Fruit fly (Drosophila melanogaster): Measurements from ENCODE around the gene a6.
A peak's percentile ranks its signal among the peaks of the same experiment; 100 is the strongest.

Gene a6

dm6 chrX:1695529-1696410, at the start of gene a6:
Gene a6, minus strand, starts transcription at chrX:1695889.
- TF ChIP-seq Eip78C (GFP tag) = peak; percentile 66
- TF ChIP-seq topi (GFP tag; optimal IDR thresholded peaks at IDR 0.05) = no peak
- TF ChIP-seq esn (GFP tag; optimal IDR thresholded peaks at IDR 0.05) = peak; percentile 17
- peak; percentile 51 for TF ChIP-seq svp (GFP tag)

DNA sequence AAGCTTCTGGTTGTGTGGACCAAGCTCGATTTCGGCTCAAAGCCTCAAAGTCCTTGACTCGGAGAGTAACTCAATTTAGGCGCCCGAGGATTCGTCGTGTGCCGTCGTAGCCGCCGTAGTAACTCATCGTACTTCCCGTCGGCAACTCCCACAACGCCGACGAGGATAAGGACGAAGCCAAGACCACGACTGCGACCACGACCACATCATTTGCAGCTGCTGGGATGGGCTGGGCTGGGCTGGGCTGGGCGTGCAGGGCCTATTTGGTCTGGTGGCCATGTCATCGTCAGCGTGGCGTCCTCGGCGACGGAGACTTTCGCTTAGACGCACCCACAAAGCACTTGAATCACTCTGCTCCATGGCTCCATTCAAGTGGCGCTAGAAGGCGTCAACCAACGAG, 39.4 kb upstream of the a6 start:
- TF ChIP-seq salr (GFP tag; optimal IDR thresholded peaks at IDR 0.05) = no peak
- no peak for TF ChIP-seq ss (GFP tag; optimal IDR thresholded peaks at IDR 0.05)
- no peak for TF ChIP-seq pdm3 (GFP tag; optimal IDR thresholded peaks at IDR 0.05)

DNA sequence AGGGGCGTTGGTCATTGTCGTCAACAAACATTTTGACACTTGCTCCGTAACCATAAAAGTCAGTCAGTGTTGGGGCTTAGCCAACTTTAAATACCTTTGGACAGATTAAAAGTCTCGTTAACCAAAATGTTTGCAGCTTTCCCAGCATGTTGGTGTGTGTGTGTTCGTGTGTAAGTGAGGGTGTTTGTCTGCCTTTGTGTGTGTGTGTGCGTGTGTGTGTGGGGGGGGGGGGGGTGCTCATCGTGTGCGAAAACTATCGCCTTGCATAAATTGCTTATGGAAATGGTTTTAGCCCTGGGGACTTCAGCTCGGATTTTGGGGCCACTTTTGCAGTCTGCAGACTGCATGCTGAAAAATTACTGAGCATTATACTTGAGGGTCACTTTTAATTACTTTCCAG, 19.2 kb upstream of the a6 start:
- TF ChIP-seq Hr39 (GFP tag; optimal IDR thresholded peaks at IDR 0.05) (no peak), Sox102F (GFP tag; optimal IDR thresholded peaks at IDR 0.05) (no peak), spab (GFP tag; optimal IDR thresholded peaks at IDR 0.05) (no peak), CG10669 (GFP tag; optimal IDR thresholded peaks at IDR 0.05) (no peak), salr (GFP tag; optimal IDR thresholded peaks at IDR 0.05) (no peak), svp (GFP tag) (no peak), CG11902 (GFP tag; optimal IDR thresholded peaks at IDR 0.05) (no peak), fd59A (GFP tag; optimal IDR thresholded peaks at IDR 0.05) (no peak), Eip93F (GFP tag; optimal IDR thresholded peaks at IDR 0.05) (no peak), Hr38 (GFP tag; optimal IDR thresholded peaks at IDR 0.05) (no peak), fkh (GFP tag; optimal IDR thresholded peaks at IDR 0.05) (no peak), OdsH (GFP tag; optimal IDR thresholded peaks at IDR 0.05) (no peak), dac (GFP tag; optimal IDR thresholded peaks at IDR 0.05) (no peak), ss (GFP tag; optimal IDR thresholded peaks at IDR 0.05) (no peak), CG11762 (GFP tag; optimal IDR thresholded peaks at IDR 0.05; ENCODE audit: insufficient read depth) (no peak), acj6 (GFP tag; optimal IDR thresholded peaks at IDR 0.05) (no peak), CG4318 (GFP tag; optimal IDR thresholded peaks at IDR 0.05) (no peak)

dm6 chrX:1710082-1710481, 14.4 kb upstream of the a6 start, which contains the start of gene CG3795:
Gene CG3795, minus strand, starts transcription at chrX:1710182.
- TF ChIP-seq Eip78C (GFP tag) = no peak

DNA sequence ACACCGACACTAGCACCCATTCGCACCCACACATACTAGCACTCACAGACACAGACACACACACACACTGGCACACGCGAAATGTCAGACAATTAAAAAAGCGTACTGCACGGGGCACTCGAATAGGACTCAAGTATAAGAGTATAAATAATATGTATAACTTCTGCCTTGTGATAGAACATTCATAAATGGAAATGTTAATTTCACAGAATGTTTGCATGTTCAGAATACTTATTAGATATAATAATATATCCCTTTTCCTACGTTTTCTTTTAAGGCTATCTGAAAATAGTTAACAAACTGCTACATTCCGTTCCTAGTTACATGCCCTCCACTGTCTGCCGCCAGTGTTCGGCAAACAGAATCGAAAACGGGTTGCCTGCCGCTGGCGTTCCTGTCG, 10.2 kb upstream of the a6 start:
- no peak for TF ChIP-seq Gug (GFP tag; IDR thresholded peaks at IDR 0.05)
- no peak for TF ChIP-seq CG31627 (GFP tag; optimal IDR thresholded peaks at IDR 0.05)
- no peak for TF ChIP-seq CG34406 (GFP tag; optimal IDR thresholded peaks at IDR 0.05)
- TF ChIP-seq CG10669 (GFP tag; optimal IDR thresholded peaks at IDR 0.05) = peak; percentile 39
- no peak for TF ChIP-seq dsx (GFP tag; optimal IDR thresholded peaks at IDR 0.05; ENCODE audit: poor library complexity, severe bottlenecking)
- TF ChIP-seq CG6792 (GFP tag; optimal IDR thresholded peaks at IDR 0.05) = no peak
- no peak for TF ChIP-seq Sox102F (GFP tag; optimal IDR thresholded peaks at IDR 0.05)
- TF ChIP-seq OdsH (GFP tag; optimal IDR thresholded peaks at IDR 0.05) = no peak
- TF ChIP-seq Ets21C (GFP tag; optimal IDR thresholded peaks at IDR 0.05) = no peak
- no peak for TF ChIP-seq CG4318 (GFP tag; optimal IDR thresholded peaks at IDR 0.05)
- no peak for TF ChIP-seq CG11294 (GFP tag; IDR thresholded peaks at IDR 0.05)
- TF ChIP-seq fd85E (GFP tag; optimal IDR thresholded peaks at IDR 0.05) = no peak
- TF ChIP-seq Sox14 (GFP tag; optimal IDR thresholded peaks at IDR 0.05) = no peak
- no peak for TF ChIP-seq Smox (GFP tag; optimal IDR thresholded peaks at IDR 0.05)
- no peak for TF ChIP-seq Hr4 (GFP tag; optimal IDR thresholded peaks at IDR 0.05)
- TF ChIP-seq Eip75B (GFP tag; optimal IDR thresholded peaks at IDR 0.05) = peak; percentile 27
- no peak for TF ChIP-seq CG7368 (GFP tag; optimal IDR thresholded peaks at IDR 0.05)
- peak; percentile 42 for TF ChIP-seq spab (GFP tag; optimal IDR thresholded peaks at IDR 0.05)
- no peak for TF ChIP-seq CG11762 (GFP tag; optimal IDR thresholded peaks at IDR 0.05; ENCODE audit: insufficient read depth)
- no peak for TF ChIP-seq Eip93F (GFP tag; optimal IDR thresholded peaks at IDR 0.05)
- no peak for TF ChIP-seq fd59A (GFP tag; optimal IDR thresholded peaks at IDR 0.05)
- no peak for TF ChIP-seq CG6276 (GFP tag; optimal IDR thresholded peaks at IDR 0.05)
- no peak for TF ChIP-seq CG10631 (GFP tag; optimal IDR thresholded peaks at IDR 0.05)
- TF ChIP-seq vri (GFP tag; optimal IDR thresholded peaks at IDR 0.05) = no peak
- TF ChIP-seq CG6808 (GFP tag; optimal IDR thresholded peaks at IDR 0.05) = peak; percentile 50
- TF ChIP-seq CG3032 (tag; optimal IDR thresholded peaks at IDR 0.05) = no peak
- TF ChIP-seq fkh (GFP tag; optimal IDR thresholded peaks at IDR 0.05) = no peak
- TF ChIP-seq CG11902 (GFP tag; optimal IDR thresholded peaks at IDR 0.05) = no peak
- TF ChIP-seq CG1621 (tag; optimal IDR thresholded peaks at IDR 0.05) = no peak
- TF ChIP-seq CG8632 (GFP tag; optimal IDR thresholded peaks at IDR 0.05) = no peak
